Worm (Caenorhabditis elegans): ENCODE measurements around the gene lys-5.

Gene lys-5

ce11 chrIV:11635437-11636408, 10.3 kb upstream of the lys-5 start, which contains the start of gene mars-1:
Gene mars-1, minus strand, starts transcription at chrIV:11635487.
- TF ChIP-seq nhr-11 (tag; optimal IDR thresholded peaks at IDR 0.05) (peak; percentile 66), lin-38 (GFP tag; IDR thresholded peaks at IDR 0.05) (peak; percentile 96), nhr-10 (tag; optimal IDR thresholded peaks at IDR 0.05) (no peak), mep-1 (tag; optimal IDR thresholded peaks at IDR 0.05) (peak; percentile 78), rbr-2 (tag; optimal IDR thresholded peaks at IDR 0.05) (peak; percentile 62), T20F7.1 (GFP tag; optimal IDR thresholded peaks at IDR 0.05) (peak; percentile 81), php-3 (GFP tag; IDR thresholded peaks at IDR 0.05) (no peak), nhr-6 (tag; optimal IDR thresholded peaks at IDR 0.05) (no peak), ama-1 (optimal IDR thresholded peaks at IDR 0.05) (no peak), lsy-2 (tag; optimal IDR thresholded peaks at IDR 0.05) (peak; percentile 12 to 80), dve-1 (tag; optimal IDR thresholded peaks at IDR 0.05; ENCODE audit: insufficient read depth) (peak; percentile 45), F37D6.2 (tag; optimal IDR thresholded peaks at IDR 0.05) (peak; percentile 33), hlh-11 (tag; optimal IDR thresholded peaks at IDR 0.05) (peak; percentile 64), unc-130 (GFP tag; optimal IDR thresholded peaks at IDR 0.05) (peak; percentile 50), daf-16 (GFP tag; optimal IDR thresholded peaks at IDR 0.05) (peak in 1 of 2 experiments; percentile 50), daf-16 (tag; optimal IDR thresholded peaks at IDR 0.05) (peak; percentile 55), mes-2 (tag; optimal IDR thresholded peaks at IDR 0.05; ENCODE audit: poor library complexity, severe bottlenecking) (peak; percentile 82), ceh-82 (tag; optimal IDR thresholded peaks at IDR 0.05) (no peak), mxl-3 (GFP tag; optimal IDR thresholded peaks at IDR 0.05) (peak; percentile 52), hlh-30 (tag; optimal IDR thresholded peaks at IDR 0.05; ENCODE audit: insufficient read depth) (peak; percentile 64), ceh-44 (GFP tag; IDR thresholded peaks at IDR 0.05) (0 out of 2 replicates have a peak, but pooled peaks have one; percentile 33), lir-3 (tag; optimal IDR thresholded peaks at IDR 0.05) (no peak), ztf-7 (tag; optimal IDR thresholded peaks at IDR 0.05) (no peak), Y105C5A.15 (GFP tag; IDR thresholded peaks at IDR 0.05) (no peak), zfp-2 (tag; optimal IDR thresholded peaks at IDR 0.05) (no peak), mdl-1 (tag; optimal IDR thresholded peaks at IDR 0.05) (peak in 1 of 2 experiments; percentile 15), madf-5 (GFP tag; IDR thresholded peaks at IDR 0.05) (no peak), lin-39 (tag; optimal IDR thresholded peaks at IDR 0.05) (no peak), skn-1 (tag; optimal IDR thresholded peaks at IDR 0.05) (no peak), nhr-76 (tag; optimal IDR thresholded peaks at IDR 0.05) (no peak), dpl-1 (GFP tag; optimal IDR thresholded peaks at IDR 0.05) (peak; percentile 62), dmd-6 (GFP tag; IDR thresholded peaks at IDR 0.05) (0 out of 2 replicates have a peak, but pooled peaks have one; percentile 20), unc-39 (tag; optimal IDR thresholded peaks at IDR 0.05) (no peak), nhr-28 (tag; optimal IDR thresholded peaks at IDR 0.05) (peak; percentile 41), lin-13 (GFP tag; optimal IDR thresholded peaks at IDR 0.05) (peak; percentile 64), egl-43 (GFP tag; IDR thresholded peaks at IDR 0.05) (no peak), ceh-20 (GFP tag; IDR thresholded peaks at IDR 0.05) (no peak), daf-12 (tag; optimal IDR thresholded peaks at IDR 0.05) (no peak), hmg-1.1 (GFP tag; IDR thresholded peaks at IDR 0.05) (0 out of 2 replicates have a peak, but pooled peaks have one; percentile 14), dmd-9 (GFP tag; IDR thresholded peaks at IDR 0.05) (peak; percentile 36; the same call in 1 of the 2 replicates), unc-62 (GFP tag; optimal IDR thresholded peaks at IDR 0.05 in 1 of 2) (peak in 1 of 2 experiments; percentile 51), unc-62 (tag; optimal IDR thresholded peaks at IDR 0.05) (no peak), hif-1 (tag; optimal IDR thresholded peaks at IDR 0.05) (peak in 1 of 2 experiments; percentile 74)
